Worm (Caenorhabditis elegans) whole organism, young adult: ENCODE data around the gene ZK430.5.

ENCODE experiments used
- C17E4.6 ChIP-seq: fragments of 200-800 bp; sonication (Bioruptor generic); IDR thresholded peaks from 2 replicates; pipeline ENCODE4 v1.3.6; 2022; ENCODE audit warnings: missing genetic modification reagents, missing genetic modification characterization, missing compliant biosample characterization
- F55B11.4 ChIP-seq: sonication (generic microtip); optimal IDR thresholded peaks from 2 replicates; lab custom pipeline; 2016; ENCODE audit warnings: missing compliant biosample characterization, missing genetic modification characterization, borderline replicate concordance; ENCODE audit not compliant: insufficient read depth
- cebp-1 ChIP-seq, 2 experiments: fragments of 200-800 bp in 1 of 2; sonication (Bioruptor generic) in 1 of 2; sonication (generic microtip) in 1 of 2; IDR thresholded peaks in 1 of 2; optimal IDR thresholded peaks in 1 of 2; 2 replicates each; pipeline versions ENCODE4 v1.3.6 to Lab custom; 2017 to 2022; ENCODE audit warnings: missing compliant biosample characterization in 2 of 2, missing genetic modification characterization in 2 of 2, mild to moderate bottlenecking in 1 of 2, missing genetic modification reagents in 1 of 2, moderate library complexity in 1 of 2
- ceh-40 ChIP-seq: fragments of 200-800 bp; sonication (Bioruptor generic); IDR thresholded peaks from 2 replicates; pipeline ENCODE4 v1.3.6; 2022; ENCODE audit warnings: missing genetic modification characterization, missing compliant biosample characterization
- egrh-3 ChIP-seq: fragments of 200-800 bp; sonication (Bioruptor generic); IDR thresholded peaks from 2 replicates; pipeline ENCODE4 v1.3.6; 2022; ENCODE audit warnings: missing genetic modification reagents, missing genetic modification characterization, missing compliant biosample characterization
- lir-1 ChIP-seq: fragments of 200-800 bp; sonication (Bioruptor generic); conservative IDR thresholded peaks from 2 replicates; pipeline ENCODE4 v1.3.6; 2022; ENCODE audit warnings: missing genetic modification reagents, missing genetic modification characterization, missing compliant biosample characterization
- mcd-1 ChIP-seq: fragments of 200-800 bp; sonication (Bioruptor generic); IDR thresholded peaks from 2 replicates; pipeline ENCODE4 v1.3.6; 2022; ENCODE audit warnings: missing genetic modification reagents, missing genetic modification characterization, missing compliant biosample characterization
- mes-4 ChIP-seq: sonication (generic microtip); optimal IDR thresholded peaks from 2 replicates; lab custom pipeline; 2016; ENCODE audit warnings: missing genotype, missing genetic modification characterization, missing compliant biosample characterization
- pha-4 ChIP-seq: fragments of 150-350 bp; sonication (generic microtip); optimal IDR thresholded peaks from 2 replicates; lab custom pipeline; 2014; ENCODE audit warnings: missing biosample characterization, missing genetic modification reagents, missing genetic modification characterization
- snpc-4 ChIP-seq, 5 experiments: fragments of 150-350 bp in 1 of 5; sonication (generic microtip) in 4 of 5; optimal IDR thresholded peaks; 2 replicates each; lab custom pipeline; 2014 to 2018; ENCODE audit warnings: missing genetic modification characterization in 5 of 5, missing biosample characterization in 3 of 5, antibody characterized with exemption in 2 of 5, mild to moderate bottlenecking in 2 of 5, missing compliant biosample characterization in 2 of 5, missing genotype in 2 of 5, moderate library complexity in 2 of 5, missing genetic modification reagents in 1 of 5
- somi-1 ChIP-seq: fragments of 200-800 bp; sonication (Bioruptor generic); optimal IDR thresholded peaks from 2 replicates; lab custom pipeline; 2018; ENCODE audit warnings: mild to moderate bottlenecking, missing genetic modification characterization, missing compliant biosample characterization

- no peak for TF ChIP-seq pha-4 (tag; lab: Kevin White, UChicago)
- TF ChIP-seq lir-1, result no peak
- TF ChIP-seq C17E4.6 (GFP tag; lab: Robert Waterston, UW), result no peak
- TF ChIP-seq ceh-40 (GFP tag; lab: Robert Waterston, UW), result no peak
- TF ChIP-seq cebp-1 (GFP tag; IDR thresholded peaks at IDR 0.05; lab: Robert Waterston, UW), result no peak
- TF ChIP-seq cebp-1 (tag; optimal IDR thresholded peaks at IDR 0.05; lab: Kevin White, UChicago), result no peak
- TF ChIP-seq F55B11.4, result no peak
- no peak for TF ChIP-seq mes-4 (tag; lab: Kevin White, UChicago)
- no peak for TF ChIP-seq mcd-1 (GFP tag; lab: Robert Waterston, UW)
- no peak for TF ChIP-seq egrh-3 (GFP tag; lab: Robert Waterston, UW)
- TF ChIP-seq somi-1, result no peak
- TF ChIP-seq snpc-4 (GFP tag; optimal IDR thresholded peaks at IDR 0.05; lab: Kevin White, UChicago), result no peak
- no peak for TF ChIP-seq snpc-4 (tag; optimal IDR thresholded peaks at IDR 0.05; lab: Kevin White, UChicago)
Observed at ce11 chrII:4391072-4391471, 14.4 kb upstream of the ZK430.5 start.
